Fruit fly (Drosophila melanogaster) whole organism, embryonic: Measurements from ENCODE around the gene dikar.

Source experiments
- Asciz ChIP-seq: fragments of 200-800 bp; sonication (Bioruptor generic); optimal IDR thresholded peaks from 2 replicates; lab custom pipeline; 2017; ENCODE audit warnings: missing biosample characterization, mild to moderate bottlenecking, missing genetic modification characterization, missing genetic modification reagents
- Atf6 ChIP-seq: fragments of 200-800 bp; sonication (Bioruptor generic); IDR thresholded peaks from 2 replicates; pipeline ENCODE4 v1.3.6; 2022; ENCODE audit warnings: missing biosample characterization, missing genetic modification characterization
- Awh ChIP-seq: fragments of 200-800 bp; sonication (Bioruptor generic); IDR thresholded peaks from 2 replicates; pipeline ENCODE4, ENCODE4 v1.3.6; 2022; ENCODE audit warnings: missing biosample characterization, missing genetic modification characterization
- B-H2 ChIP-seq: fragments of 200-800 bp; sonication (Bioruptor generic); optimal IDR thresholded peaks from 2 replicates; lab custom pipeline; 2018; ENCODE audit warnings: missing biosample characterization, mild to moderate bottlenecking, missing genetic modification characterization
- BEAF-32 ChIP-seq: fragments of 200-800 bp; sonication (Bioruptor generic); optimal IDR thresholded peaks from 3 replicates; lab custom pipeline; 2017; ENCODE audit warnings: missing biosample characterization, missing genetic modification characterization, mild to moderate bottlenecking, moderate library complexity, missing genetic modification reagents
- CG13287 ChIP-seq: fragments of 200-800 bp; sonication (Bioruptor generic); IDR thresholded peaks from 2 replicates; pipeline ENCODE4 v1.3.6; 2022; ENCODE audit warnings: missing biosample characterization, missing genetic modification characterization; ENCODE audit not compliant: partially characterized antibody
- CG14014 ChIP-seq: fragments of 200-800 bp; sonication (Bioruptor generic); IDR thresholded peaks from 2 replicates; pipeline ENCODE4 v1.3.6; 2022; ENCODE audit warnings: missing biosample characterization, missing genetic modification characterization
- CG14710 ChIP-seq: fragments of 200-800 bp; sonication (Bioruptor generic); optimal IDR thresholded peaks from 3 replicates; lab custom pipeline; 2019; ENCODE audit warnings: missing biosample characterization, mild to moderate bottlenecking, missing genetic modification characterization, moderate library complexity
- CG14965 ChIP-seq: fragments of 200-800 bp; sonication (Bioruptor generic); optimal IDR thresholded peaks from 2 replicates; lab custom pipeline; 2016; ENCODE audit warnings: missing biosample characterization, missing genetic modification characterization, borderline replicate concordance
- CG1832 ChIP-seq: fragments of 200-800 bp; sonication (Bioruptor generic); optimal IDR thresholded peaks from 2 replicates; lab custom pipeline; 2017; ENCODE audit warnings: missing biosample characterization, mild to moderate bottlenecking, missing genetic modification characterization, inconsistent platforms
- CG18476 ChIP-seq: fragments of 200-800 bp; sonication (Bioruptor generic); optimal IDR thresholded peaks from 2 replicates; lab custom pipeline; 2016; ENCODE audit warnings: missing biosample characterization, mild to moderate bottlenecking, missing genetic modification characterization
- CG3995 ChIP-seq: fragments of 200-800 bp; sonication (Bioruptor generic); optimal IDR thresholded peaks from 3 replicates; lab custom pipeline; 2016; ENCODE audit warnings: missing biosample characterization, missing genetic modification characterization
- CG5180 ChIP-seq: fragments of 200-800 bp; sonication (Bioruptor generic); optimal IDR thresholded peaks from 3 replicates; lab custom pipeline; 2017; ENCODE audit warnings: missing biosample characterization, missing genetic modification characterization, mild to moderate bottlenecking, moderate library complexity, missing genetic modification reagents
- CG6175 ChIP-seq: fragments of 200-800 bp; sonication (Bioruptor generic); IDR thresholded peaks from 3 replicates; pipeline ENCODE4 v1.3.6; 2022; ENCODE audit warnings: missing biosample characterization, missing genetic modification characterization
- CG7271 ChIP-seq: fragments of 200-800 bp; sonication (Bioruptor generic); optimal IDR thresholded peaks from 2 replicates; lab custom pipeline; 2018; ENCODE audit warnings: missing biosample characterization, mild to moderate bottlenecking, missing genetic modification characterization, moderate library complexity
- CG8388 ChIP-seq: fragments of 200-800 bp; sonication (Bioruptor generic); optimal IDR thresholded peaks from 2 replicates; lab custom pipeline; 2019; ENCODE audit warnings: missing biosample characterization, mild to moderate bottlenecking, missing genetic modification characterization, moderate library complexity
- CTCF ChIP-seq: fragments of 200-800 bp; sonication (Bioruptor generic); optimal IDR thresholded peaks from 2 replicates; lab custom pipeline; 2017; ENCODE audit warnings: missing biosample characterization, mild to moderate bottlenecking, missing genetic modification characterization, moderate library complexity
- Dref ChIP-seq: fragments of 200-800 bp; sonication (Bioruptor generic); IDR thresholded peaks from 2 replicates; pipeline ENCODE4 v1.3.6; 2022; ENCODE audit warnings: missing biosample characterization, missing genetic modification characterization
- Drgx ChIP-seq: fragments of 200-800 bp; sonication (Bioruptor generic); IDR thresholded peaks from 2 replicates; pipeline ENCODE4 v1.3.6; 2022; ENCODE audit warnings: missing biosample characterization, missing genetic modification characterization
- MESR4 ChIP-seq: fragments of 200-800 bp; sonication (Bioruptor generic); optimal IDR thresholded peaks from 2 replicates; lab custom pipeline; 2018; ENCODE audit warnings: missing biosample characterization, mild to moderate bottlenecking, missing genetic modification characterization, moderate library complexity
- Nf-YA ChIP-seq: fragments of 200-800 bp; sonication (Bioruptor generic); IDR thresholded peaks from 2 replicates; pipeline ENCODE4 v1.3.6; 2022; ENCODE audit warnings: missing biosample characterization, missing genetic modification characterization
- Sin3A ChIP-seq: fragments of >200 bp; optimal IDR thresholded peaks from 2 replicates; lab custom pipeline; 2018
- Six4 ChIP-seq: fragments of 200-800 bp; sonication (Bioruptor generic); optimal IDR thresholded peaks from 2 replicates; lab custom pipeline; 2016; ENCODE audit warnings: missing biosample characterization, missing genetic modification characterization
- Tbp ChIP-seq: fragments of >200 bp; optimal IDR thresholded peaks from 2 replicates; lab custom pipeline; 2018; ENCODE audit warnings: missing biosample characterization, missing genetic modification characterization
- ab ChIP-seq: fragments of 200-800 bp; sonication (Bioruptor generic); optimal IDR thresholded peaks from 2 replicates; lab custom pipeline; 2016; ENCODE audit warnings: missing biosample characterization, missing genetic modification characterization
- abd-A ChIP-seq: fragments of 200-800 bp; sonication (Bioruptor generic); optimal IDR thresholded peaks from 3 replicates; lab custom pipeline; 2019; ENCODE audit warnings: missing biosample characterization, mild to moderate bottlenecking, missing genetic modification characterization, moderate library complexity
- ac ChIP-seq: fragments of 200-800 bp; sonication (Bioruptor generic); optimal IDR thresholded peaks from 3 replicates; lab custom pipeline; 2017; ENCODE audit warnings: missing biosample characterization, mild to moderate bottlenecking, missing genetic modification characterization
- ara ChIP-seq: fragments of 200-800 bp; sonication (Bioruptor generic); IDR thresholded peaks from 2 replicates; pipeline ENCODE4 v1.3.6; 2022; ENCODE audit warnings: missing biosample characterization, missing genetic modification characterization
- ato ChIP-seq: fragments of 200-800 bp; sonication (Bioruptor generic); IDR thresholded peaks from 2 replicates; pipeline ENCODE4 v1.3.6; 2022; ENCODE audit warnings: missing biosample characterization, missing genetic modification characterization; ENCODE audit not compliant: partially characterized antibody
- bcd ChIP-seq: fragments of 200-800 bp; sonication (Bioruptor generic); optimal IDR thresholded peaks from 2 replicates; lab custom pipeline; 2017; ENCODE audit warnings: missing biosample characterization, mild to moderate bottlenecking, missing genetic modification characterization
- bowl ChIP-seq: fragments of 200-800 bp; sonication (Bioruptor generic); IDR thresholded peaks from 2 replicates; pipeline ENCODE4 v1.3.6; 2022; ENCODE audit warnings: missing biosample characterization, missing genetic modification characterization
- chinmo ChIP-seq: fragments of 200-800 bp; sonication (Bioruptor generic); IDR thresholded peaks from 4 replicates; pipeline ENCODE4 v1.3.6; 2022; ENCODE audit warnings: missing biosample characterization, missing genetic modification characterization; ENCODE audit not compliant: partially characterized antibody
- dmrt99B ChIP-seq: fragments of 200-800 bp; sonication (Bioruptor generic); optimal IDR thresholded peaks from 2 replicates; lab custom pipeline; 2018; ENCODE audit warnings: missing biosample characterization, mild to moderate bottlenecking, missing genetic modification characterization, moderate library complexity
- ewg ChIP-seq: fragments of 200-800 bp; sonication (Bioruptor generic); optimal IDR thresholded peaks from 3 replicates; lab custom pipeline; 2017; ENCODE audit warnings: mild to moderate bottlenecking, missing biosample characterization, missing genetic modification reagents, missing genetic modification characterization
- fu2 ChIP-seq: fragments of 200-800 bp; sonication (Bioruptor generic); optimal IDR thresholded peaks from 2 replicates; lab custom pipeline; 2016; ENCODE audit warnings: missing biosample characterization, missing genetic modification characterization
- gfzf ChIP-seq: fragments of 200-800 bp; sonication (Bioruptor generic); optimal IDR thresholded peaks from 2 replicates; lab custom pipeline; 2016; ENCODE audit warnings: missing biosample characterization, mild to moderate bottlenecking, missing genetic modification characterization, moderate library complexity
- gt ChIP-seq: fragments of 200-800 bp; sonication (Bioruptor generic); IDR thresholded peaks from 2 replicates; pipeline ENCODE4 v1.3.6; 2022; ENCODE audit warnings: missing biosample characterization, missing genetic modification characterization
- hth ChIP-seq: fragments of >200 bp; optimal IDR thresholded peaks from 2 replicates; lab custom pipeline; 2017; ENCODE audit warnings: inconsistent platforms
- klu ChIP-seq: fragments of 200-800 bp; sonication (Bioruptor generic); IDR thresholded peaks from 2 replicates; pipeline ENCODE4 v1.3.6; 2022; ENCODE audit warnings: missing biosample characterization, missing genetic modification characterization
- maf-S ChIP-seq: fragments of 200-800 bp; sonication (Bioruptor generic); optimal IDR thresholded peaks from 2 replicates; lab custom pipeline; 2016; ENCODE audit warnings: missing biosample characterization, missing genetic modification characterization
- mam ChIP-seq: fragments of 200-800 bp; sonication (Bioruptor generic); optimal IDR thresholded peaks from 3 replicates; lab custom pipeline; 2016; ENCODE audit warnings: missing biosample characterization, missing genetic modification characterization
- odd ChIP-seq: fragments of 200-800 bp; sonication (Bioruptor generic); optimal IDR thresholded peaks from 2 replicates; lab custom pipeline; 2017; ENCODE audit warnings: missing biosample characterization, mild to moderate bottlenecking, missing genetic modification characterization
- scrt ChIP-seq: fragments of 200-800 bp; sonication (Bioruptor generic); optimal IDR thresholded peaks from 2 replicates; lab custom pipeline; 2018; ENCODE audit warnings: missing biosample characterization, mild to moderate bottlenecking, missing genetic modification characterization, moderate library complexity
- sd ChIP-seq: fragments of 200-800 bp; sonication (Bioruptor generic); optimal IDR thresholded peaks from 3 replicates; lab custom pipeline; 2018; ENCODE audit warnings: missing biosample characterization, mild to moderate bottlenecking, missing genetic modification characterization, moderate library complexity
- tap ChIP-seq: fragments of 200-800 bp; optimal IDR thresholded peaks from 3 replicates; lab custom pipeline; 2019; ENCODE audit warnings: missing biosample characterization, mild to moderate bottlenecking, missing genetic modification characterization, moderate library complexity
- tll ChIP-seq, 2 experiments: fragments of 200-800 bp in 1 of 2; fragments of >200 bp in 1 of 2; sonication (Bioruptor generic) in 1 of 2; optimal IDR thresholded peaks; 2 replicates each; lab custom pipeline; 2017 to 2019; ENCODE audit warnings: missing biosample characterization in 2 of 2, missing genetic modification characterization in 2 of 2, mild to moderate bottlenecking in 1 of 2, moderate library complexity in 1 of 2
- unc-4 ChIP-seq: fragments of 200-800 bp; sonication (Bioruptor generic); IDR thresholded peaks from 2 replicates; pipeline ENCODE4 v1.3.6; 2022; ENCODE audit warnings: missing biosample characterization, missing genetic modification characterization; ENCODE audit not compliant: partially characterized antibody
- vfl ChIP-seq: fragments of 200-800 bp; sonication (Bioruptor generic); optimal IDR thresholded peaks from 2 replicates; lab custom pipeline; 2016; ENCODE audit warnings: missing biosample characterization, missing genetic modification characterization
- wdn ChIP-seq: fragments of 200-800 bp; sonication (Bioruptor generic); IDR thresholded peaks from 2 replicates; pipeline ENCODE4 v1.3.6; 2022; ENCODE audit warnings: missing biosample characterization, missing genetic modification characterization
- zen2 ChIP-seq: fragments of 200-800 bp; sonication (Bioruptor generic); IDR thresholded peaks from 3 replicates; pipeline ENCODE4 v1.3.6; 2022; ENCODE audit warnings: missing biosample characterization, missing genetic modification characterization; ENCODE audit not compliant: partially characterized antibody
- zfh2 ChIP-seq: fragments of 200-800 bp; sonication (Bioruptor generic); optimal IDR thresholded peaks from 2 replicates; lab custom pipeline; 2016; ENCODE audit warnings: missing biosample characterization, missing genetic modification characterization

dikar gene

dm6 chr3L:6756197-6756736 is 13.3 kb upstream of the dikar start, which contains the start of gene Ist1 (continued):
- TF ChIP-seq wdn (GFP tag; lab: Robert Waterston, UW) (no peak), Asciz (GFP tag; lab: Kevin White, UChicago) (no peak), tll (GFP tag; optimal IDR thresholded peaks at IDR 0.05; lab: Kevin White, UChicago) (no peak), CG5180 (no peak), Dref (GFP tag; lab: Robert Waterston, UW) (no peak), Nf-YA (no peak), CTCF (GFP tag; lab: Kevin White, UChicago) (peak; percentile 34), CG8388 (GFP tag; lab: Kevin White, UChicago) (no peak), CG14014 (GFP tag; lab: Robert Waterston, UW) (no peak), fu2 (GFP tag; lab: Kevin White, UChicago) (no peak), Awh (GFP tag; lab: Robert Waterston, UW) (no peak), ewg (GFP tag; lab: Kevin White, UChicago) (no peak), ac (GFP tag; lab: Kevin White, UChicago) (no peak), Six4 (no peak), CG1832 (GFP tag; lab: Kevin White, UChicago) (no peak), chinmo (GFP tag; lab: Robert Waterston, UW) (no peak), vfl (no peak), hth (lab: Kevin White, UChicago) (no peak), abd-A (tag; lab: Kevin White, UChicago) (no peak), ab (GFP tag; lab: Kevin White, UChicago) (no peak), CG14710 (peak; percentile 80), odd (GFP tag; lab: Kevin White, UChicago) (no peak), CG18476 (no peak), CG6175 (GFP tag; lab: Robert Waterston, UW) (no peak), ato (GFP tag; lab: Robert Waterston, UW) (no peak), CG14965 (GFP tag; lab: Kevin White, UChicago) (no peak), dmrt99B (tag; lab: Kevin White, UChicago) (no peak), B-H2 (no peak), mam (GFP tag; lab: Kevin White, UChicago) (no peak), scrt (GFP tag; lab: Kevin White, UChicago) (peak; percentile 7), zfh2 (no peak), gfzf (GFP tag; lab: Kevin White, UChicago) (peak; percentile 71), tap (tag; lab: Kevin White, UChicago) (no peak), unc-4 (GFP tag; lab: Robert Waterston, UW) (0 out of 2 replicates have a peak, but pooled peaks have one; percentile 19), maf-S (GFP tag; lab: Kevin White, UChicago) (no peak), sd (tag; lab: Kevin White, UChicago) (peak; percentile 94), Drgx (no peak), BEAF-32 (peak; percentile 16), ara (no peak), bcd (GFP tag; lab: Kevin White, UChicago) (no peak), Atf6 (GFP tag; lab: Robert Waterston, UW) (no peak), CG3995 (GFP tag; lab: Kevin White, UChicago) (no peak), bowl (GFP tag; lab: Robert Waterston, UW) (no peak), CG13287 (GFP tag; lab: Robert Waterston, UW) (peak; percentile 29; the same call in 1 of the 2 replicates), gt (no peak), zen2 (GFP tag; lab: Robert Waterston, UW) (no peak), CG7271 (no peak), Tbp (GFP tag; lab: Kevin White, UChicago) (no peak), MESR4 (GFP tag; lab: Kevin White, UChicago) (peak; percentile 90), klu (GFP tag; lab: Robert Waterston, UW) (no peak), Sin3A (lab: Kevin White, UChicago) (peak; percentile 29)
